Worm (Caenorhabditis elegans) whole organism, L4/young adult: ENCODE measurements around the gene Y43F8B.22.

Experiments
- W03F9.2 ChIP-seq: fragments of 150-350 bp; optimal IDR thresholded peaks from 2 replicates; lab custom pipeline; 2014; ENCODE audit warnings: missing biosample characterization, missing genetic modification characterization
- dao-5 ChIP-seq: sonication (generic microtip); optimal IDR thresholded peaks from 2 replicates; lab custom pipeline; 2016; ENCODE audit warnings: missing genotype, missing genetic modification characterization, moderate library complexity, missing compliant biosample characterization
- him-1 ChIP-seq: sonication (generic microtip); optimal IDR thresholded peaks from 2 replicates; lab custom pipeline; 2016; ENCODE audit warnings: missing genotype, missing genetic modification reagents, missing genetic modification characterization, missing compliant biosample characterization

Y43F8B.22 gene

ce11 chrV:19468083-19468482 lies 14.6 kb upstream of the Y43F8B.22 start, which contains the start of gene Y43F8B.12:
TSS of gene Y43F8B.12 (plus strand) at chrV:19468383.
- TF ChIP-seq him-1 (no peak), dao-5 (tag; lab: Kevin White, UChicago) (no peak), W03F9.2 (tag; lab: Kevin White, UChicago) (no peak)

- TF ChIP-seq dao-5 (tag; lab: Kevin White, UChicago) = no peak
- TF ChIP-seq him-1 = no peak
Observed at ce11 chrV:19470385-19470784, 12.2 kb upstream of the Y43F8B.22 start, which contains the start of gene Y43F8B.11. TSS of gene Y43F8B.11 (plus strand) at chrV:19470685.

DNA sequence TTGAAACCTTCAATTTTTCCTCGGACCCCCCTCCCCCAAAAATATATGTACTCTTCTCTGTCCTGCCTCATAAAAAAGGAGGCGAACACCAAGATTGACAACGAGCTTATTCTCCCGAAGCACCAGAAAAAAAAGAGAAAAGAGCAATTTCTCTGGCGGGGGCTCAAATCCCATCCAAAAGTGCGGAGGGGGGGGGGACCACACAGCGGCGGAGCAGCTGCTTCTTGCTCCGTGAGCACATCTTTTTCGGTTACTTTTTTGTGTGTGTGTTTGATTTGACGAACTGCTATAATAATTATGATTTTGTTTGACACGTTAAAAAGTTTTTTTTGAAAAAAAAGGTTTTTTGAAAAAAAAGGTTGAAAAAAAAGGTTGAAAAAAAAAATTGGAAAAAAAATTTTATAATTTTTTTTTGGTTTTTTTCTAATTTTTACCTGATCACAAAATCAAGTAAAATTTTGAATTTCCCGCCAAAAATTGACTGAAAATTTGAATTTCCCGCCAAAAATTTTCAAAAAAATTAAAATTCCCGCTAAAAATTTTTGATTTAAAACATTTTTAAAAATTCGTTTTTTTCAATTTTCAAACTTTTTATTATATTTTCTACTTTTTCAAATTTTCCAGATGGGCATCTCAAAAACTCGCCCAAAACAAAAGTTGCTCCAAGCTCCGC lies 8.7 kb upstream of the Y43F8B.22 start, which contains the start of gene Y43F8B.10:
Gene Y43F8B.10 (plus strand): TSS at position 623 of the 673 bp plus-strand sequence.
- TF ChIP-seq dao-5 (tag; lab: Kevin White, UChicago) (no peak), him-1 (no peak), W03F9.2 (tag; lab: Kevin White, UChicago) (no peak)

- no peak for TF ChIP-seq dao-5 (tag; lab: Kevin White, UChicago)
- no peak for TF ChIP-seq him-1
- TF ChIP-seq W03F9.2 (tag; lab: Kevin White, UChicago) = no peak
Observed at ce11 chrV:19477302-19477701, 5.3 kb upstream of the Y43F8B.22 start.

DNA sequence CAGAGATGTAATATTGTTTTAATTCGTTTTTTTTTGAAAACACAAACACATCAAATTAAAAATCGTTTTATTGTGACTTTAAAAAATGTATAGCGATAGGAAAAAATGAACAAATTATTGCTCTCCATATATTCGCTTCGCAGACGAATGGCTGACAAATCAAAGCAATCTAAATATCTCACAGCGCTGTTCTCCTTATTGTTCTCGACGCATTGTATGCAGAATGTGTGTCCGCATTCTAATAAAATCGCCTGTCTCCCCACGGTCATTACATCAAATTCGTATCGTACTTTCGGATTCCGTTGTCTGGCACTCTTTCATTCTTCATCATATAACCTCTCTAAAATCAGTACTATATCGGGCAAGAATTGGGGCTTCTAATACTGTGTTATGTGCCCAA lies 4.8 kb upstream of the Y43F8B.22 start, which contains the start of gene Y43F8B.9:
Gene Y43F8B.9 (plus strand): TSS at position 301 of the 400 bp plus-strand sequence.
- TF ChIP-seq dao-5 (tag; lab: Kevin White, UChicago) (no peak), W03F9.2 (tag; lab: Kevin White, UChicago) (no peak), him-1 (no peak)

ce11 chrV:19484507-19484906 lies 1.9 kb downstream of the Y43F8B.22 start, which contains the start of gene Y43F8B.17:
TSS of gene Y43F8B.17 (plus strand) at chrV:19484721.
- TF ChIP-seq W03F9.2 (tag; lab: Kevin White, UChicago) = no peak
- no peak for TF ChIP-seq him-1
- TF ChIP-seq dao-5 (tag; lab: Kevin White, UChicago) = no peak

- no peak for TF ChIP-seq him-1
- no peak for TF ChIP-seq dao-5 (tag; lab: Kevin White, UChicago)
- TF ChIP-seq W03F9.2 (tag; lab: Kevin White, UChicago) = no peak
Observed at ce11 chrV:19485261-19485660, 2.6 kb downstream of the Y43F8B.22 start, which contains the start of gene Y43F8B.28. TSS of gene Y43F8B.28 (plus strand) at chrV:19485319.

DNA sequence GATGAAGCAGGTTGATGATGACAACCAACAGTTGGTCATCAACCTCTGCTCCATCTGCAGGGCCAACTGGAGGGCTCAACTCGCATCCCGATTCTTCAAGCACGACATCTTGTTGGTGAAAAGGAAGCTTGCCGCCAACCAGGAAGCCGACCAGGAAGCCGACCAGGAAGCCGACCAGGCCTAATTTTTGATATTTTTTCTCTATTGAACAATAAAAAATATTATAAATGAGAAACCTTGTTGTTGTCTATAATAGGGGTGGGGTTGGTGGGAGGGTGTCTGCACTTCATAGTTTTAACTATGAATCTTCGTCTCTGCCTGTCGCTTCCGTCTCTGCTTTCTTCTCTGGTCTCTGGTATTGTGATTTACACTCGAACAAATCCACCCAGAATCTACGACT lies 3.1 kb downstream of the Y43F8B.22 start, which contains the start of gene Y43F8B.18:
Gene Y43F8B.18 (plus strand): TSS at position 301 of the 400 bp plus-strand sequence.
- TF ChIP-seq W03F9.2 (tag; lab: Kevin White, UChicago) (no peak), him-1 (no peak), dao-5 (tag; lab: Kevin White, UChicago) (no peak)

DNA sequence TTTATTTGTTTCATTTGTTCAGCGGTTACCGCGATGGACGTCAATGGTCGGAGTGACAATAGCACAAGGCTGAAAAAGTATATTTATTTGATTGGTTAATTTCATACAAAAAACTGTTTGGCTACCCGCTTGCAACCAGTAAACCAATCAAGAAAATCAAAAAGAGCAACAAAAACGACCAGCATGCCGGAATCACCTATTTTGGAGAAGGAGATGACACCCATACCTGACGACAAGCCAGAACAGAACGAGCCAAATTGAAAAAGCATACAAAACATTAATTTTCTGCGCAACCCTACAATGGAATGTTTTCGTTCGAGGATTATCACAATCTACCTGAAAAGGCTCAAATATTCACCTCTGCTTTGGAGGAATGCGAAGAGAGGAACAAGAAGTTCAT lies 7.8 kb downstream of the Y43F8B.22 start, which contains the start of gene Y43F8B.7:
Gene Y43F8B.7 (plus strand): TSS at position 301 of the 400 bp plus-strand sequence.
- TF ChIP-seq dao-5 (tag; lab: Kevin White, UChicago) (no peak), him-1 (no peak), W03F9.2 (tag; lab: Kevin White, UChicago) (no peak)

ce11 chrV:19491302-19491701 lies 8.7 kb downstream of the Y43F8B.22 start, which contains the start of gene Y43F8B.29:
TSS of gene Y43F8B.29 (plus strand) at chrV:19491602.
- TF ChIP-seq him-1 (no peak), W03F9.2 (tag; lab: Kevin White, UChicago) (no peak), dao-5 (tag; lab: Kevin White, UChicago) (no peak)

DNA sequence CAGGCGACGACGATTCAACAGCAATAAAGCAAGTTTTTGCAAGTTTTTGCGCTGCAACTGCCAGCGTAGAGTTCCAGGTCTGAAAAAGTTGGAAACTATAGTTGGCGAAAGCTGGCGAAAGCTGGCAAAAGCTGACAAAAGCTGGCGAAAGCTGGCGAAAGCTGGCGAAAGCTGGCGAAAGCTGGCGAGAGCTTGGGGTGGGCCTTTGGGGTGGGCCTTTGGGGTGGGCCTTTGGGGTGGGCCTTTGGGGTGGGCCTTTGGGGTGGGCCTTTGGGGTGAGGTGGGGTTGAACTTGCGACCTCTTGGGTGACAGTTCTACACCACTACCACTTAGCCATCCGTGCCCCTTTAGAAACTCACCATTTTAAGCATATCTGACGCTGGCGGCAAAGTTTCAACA lies 12.5 kb downstream of the Y43F8B.22 start:
- TF ChIP-seq him-1 (no peak), dao-5 (tag; lab: Kevin White, UChicago) (no peak), W03F9.2 (tag; lab: Kevin White, UChicago) (no peak)

ce11 chrV:19495587-19495986 lies 13.0 kb downstream of the Y43F8B.22 start, which contains the start of gene scl-21:
TSS of gene scl-21 (minus strand) at chrV:19495687.
- TF ChIP-seq W03F9.2 (tag; lab: Kevin White, UChicago) (no peak), him-1 (no peak), dao-5 (tag; lab: Kevin White, UChicago) (no peak)

DNA sequence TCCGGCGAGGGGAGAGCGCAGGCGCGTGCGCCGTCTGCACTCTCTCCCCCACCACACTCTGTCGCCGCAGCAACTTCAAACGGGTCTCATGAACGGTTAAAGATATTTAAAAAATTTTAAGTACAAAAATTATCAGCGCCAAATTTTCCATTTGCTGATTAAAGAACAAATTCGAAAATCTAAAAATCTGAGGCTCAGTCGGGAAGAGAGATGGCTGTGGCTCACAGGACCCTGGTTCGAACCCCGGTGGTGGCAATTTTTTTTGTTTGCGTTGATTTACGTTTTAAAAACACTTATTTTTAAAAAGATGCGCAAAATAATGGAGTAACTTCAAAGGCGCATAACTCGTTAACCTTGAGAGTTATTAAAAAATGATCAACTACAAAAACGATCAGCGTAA lies 14.5 kb downstream of the Y43F8B.22 start:
- TF ChIP-seq W03F9.2 (tag; lab: Kevin White, UChicago) (no peak), him-1 (no peak), dao-5 (tag; lab: Kevin White, UChicago) (no peak)

ce11 chrV:19501389-19501788 lies 18.8 kb downstream of the Y43F8B.22 start:
- TF ChIP-seq him-1 (no peak), dao-5 (tag; lab: Kevin White, UChicago) (no peak), W03F9.2 (tag; lab: Kevin White, UChicago) (no peak)
